Fruit fly (Drosophila melanogaster): ENCODE results near the gene js.

dm6 chr3R:16353195-16353594 lies 14.9 kb downstream of the js start:
- TF ChIP-seq NC2β (GFP tag; optimal IDR thresholded peaks at IDR 0.05) (no peak), NFAT (GFP tag; IDR thresholded peaks at IDR 0.05) (no peak), ham (GFP tag; IDR thresholded peaks at IDR 0.05) (no peak), Aef1 (GFP tag; IDR thresholded peaks at IDR 0.05) (no peak), psq (GFP tag; optimal IDR thresholded peaks at IDR 0.05) (no peak), danr (GFP tag; IDR thresholded peaks at IDR 0.05) (no peak), prd (optimal IDR thresholded peaks at IDR 0.05) (no peak), prd (GFP tag; IDR thresholded peaks at IDR 0.05) (no peak), CG1832 (GFP tag; optimal IDR thresholded peaks at IDR 0.05) (no peak), abd-A (tag; optimal IDR thresholded peaks at IDR 0.05) (peak; percentile 55), CG10267 (tag; optimal IDR thresholded peaks at IDR 0.05) (no peak)
